Worm (Caenorhabditis elegans) whole organism, mixed stage, embryonic: ENCODE measurements around the gene trxr-2.

ENCODE experiments used
- blmp-1 ChIP-seq: fragments of 150-350 bp; optimal IDR thresholded peaks from 2 replicates; lab custom pipeline; 2014; ENCODE audit warnings: missing biosample characterization, missing genetic modification characterization
- ceh-39 ChIP-seq: fragments of 150-350 bp; optimal IDR thresholded peaks from 2 replicates; lab custom pipeline; 2014; ENCODE audit warnings: missing biosample characterization, missing genetic modification characterization
- nhr-12 ChIP-seq: fragments of 150-350 bp; optimal IDR thresholded peaks from 2 replicates; lab custom pipeline; 2014; ENCODE audit warnings: missing biosample characterization, missing genetic modification characterization
- snpc-4 ChIP-seq: fragments of 150-350 bp; optimal IDR thresholded peaks from 2 replicates; lab custom pipeline; 2014; ENCODE audit warnings: missing biosample characterization, missing genetic modification characterization
- ztf-11 ChIP-seq: fragments of 150-350 bp; optimal IDR thresholded peaks from 2 replicates; lab custom pipeline; 2014; ENCODE audit warnings: missing biosample characterization, missing genetic modification characterization

DNA sequence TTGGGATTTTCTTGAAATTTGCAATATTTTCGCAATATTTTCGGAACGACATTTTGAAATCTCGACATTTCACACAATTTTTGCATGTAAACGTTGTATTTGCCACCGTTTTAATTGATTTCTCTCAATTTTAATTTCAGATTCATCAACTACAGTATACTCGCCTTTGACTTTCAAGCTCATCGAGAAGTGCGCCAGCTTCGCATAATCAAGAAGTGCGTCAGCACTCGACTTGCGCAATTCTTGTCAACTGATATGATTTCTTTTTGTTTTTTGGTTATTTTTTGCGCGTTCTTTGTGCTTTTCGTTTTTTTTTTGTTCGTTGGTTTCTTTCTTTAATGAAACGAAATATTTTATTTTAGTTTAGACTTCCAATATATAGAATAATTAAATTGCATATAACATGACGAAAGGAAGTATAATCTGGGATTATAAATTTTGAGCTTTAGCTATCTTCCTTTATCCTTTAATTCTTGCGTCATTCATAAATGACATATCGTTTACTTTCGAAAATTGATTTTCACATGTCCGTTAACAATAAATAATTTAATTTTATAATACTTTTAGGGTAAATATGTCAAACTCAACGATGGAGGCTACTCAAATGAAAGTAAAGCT is 26.3 kb upstream of the trxr-2 start, which contains the start of gene famh-136:
- TF ChIP-seq ztf-11 (tag; lab: Kevin White, UChicago), result no peak
- TF ChIP-seq nhr-12, result no peak
- TF ChIP-seq ceh-39, result no peak
- TF ChIP-seq blmp-1, result no peak
- TF ChIP-seq snpc-4 (tag; lab: Kevin White, UChicago), result no peak
